Fruit fly (Drosophila melanogaster): ENCODE measurements around the gene Orct.

Gene Orct

DNA sequence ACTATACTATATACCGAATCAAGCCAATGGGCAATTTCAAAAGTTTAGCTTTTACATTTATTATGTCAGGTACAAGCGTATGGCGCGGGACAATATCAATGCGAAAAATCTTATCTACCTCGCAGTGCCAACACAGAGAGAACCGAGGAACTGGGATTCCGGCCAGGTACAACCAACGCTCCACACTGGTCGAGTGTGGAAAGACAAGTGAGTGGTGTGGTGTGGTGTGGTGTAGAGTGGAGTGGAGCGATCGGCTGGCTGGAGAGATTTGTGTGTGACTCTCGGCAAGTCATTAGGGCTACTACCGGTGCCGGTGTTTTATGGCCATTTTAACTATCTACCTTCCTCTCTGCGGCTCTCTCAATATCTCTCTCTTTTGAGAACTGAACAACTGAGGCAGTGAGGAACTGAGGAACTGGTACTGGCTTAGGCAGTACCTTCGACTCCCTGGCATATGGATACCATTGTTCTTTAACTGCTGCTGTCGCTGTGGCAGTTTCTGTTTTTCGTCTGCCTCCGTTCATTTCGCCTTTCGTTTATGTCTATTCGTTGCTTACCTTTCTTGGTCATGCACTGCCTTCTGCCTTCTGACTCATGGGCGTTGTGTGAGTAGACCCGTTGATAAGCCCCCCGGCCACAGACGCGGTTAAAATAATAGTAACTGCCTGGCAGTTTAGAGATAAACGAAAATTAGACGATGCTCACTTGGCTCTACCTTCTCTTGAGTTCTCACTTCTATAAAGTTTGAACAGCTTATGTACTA, 16.6 kb upstream of the Orct start (continued):
- TF ChIP-seq bigmax (GFP tag; optimal IDR thresholded peaks at IDR 0.05) (peak; percentile 30), sisA (GFP tag; IDR thresholded peaks at IDR 0.05) (peak; percentile 87), chif (GFP tag; optimal IDR thresholded peaks at IDR 0.05) (peak; percentile 89 to 91), CG17612 (GFP tag; IDR thresholded peaks at IDR 0.05) (peak; percentile 48; the same call in 1 of the 2 replicates), H2.0 (GFP tag; IDR thresholded peaks at IDR 0.05) (peak; percentile 84), NFAT (GFP tag; IDR thresholded peaks at IDR 0.05) (peak; percentile 80), trh (GFP tag; optimal IDR thresholded peaks at IDR 0.05) (peak; percentile 51), Hey (tag; optimal IDR thresholded peaks at IDR 0.05) (peak; percentile 16), CG17361 (GFP tag; IDR thresholded peaks at IDR 0.05) (peak; percentile 90; the same call in 2 of the 3 replicates), ara (GFP tag; IDR thresholded peaks at IDR 0.05) (peak; percentile 92), NK7.1 (GFP tag; optimal IDR thresholded peaks at IDR 0.05) (peak; percentile 81), tup (GFP tag; optimal IDR thresholded peaks at IDR 0.05) (peak; percentile 86), crp (GFP tag; optimal IDR thresholded peaks at IDR 0.05) (no peak), ham (GFP tag; IDR thresholded peaks at IDR 0.05) (no peak), CG16863 (GFP tag; optimal IDR thresholded peaks at IDR 0.05) (peak; percentile 89), gcm2 (GFP tag; optimal IDR thresholded peaks at IDR 0.05) (peak; percentile 79), CG10565 (GFP tag; optimal IDR thresholded peaks at IDR 0.05) (peak; percentile 12), CG8765 (GFP tag; IDR thresholded peaks at IDR 0.05) (peak; percentile 86), Ssrp (tag; optimal IDR thresholded peaks at IDR 0.05) (peak; percentile 85), toy (GFP tag; IDR thresholded peaks at IDR 0.05) (peak; percentile 60), CG12071 (GFP tag; optimal IDR thresholded peaks at IDR 0.05) (peak; percentile 88), Sox100B (GFP tag; optimal IDR thresholded peaks at IDR 0.05) (peak; percentile 82), CG7372 (GFP tag; IDR thresholded peaks at IDR 0.05) (peak; percentile 75), tio (GFP tag; optimal IDR thresholded peaks at IDR 0.05) (peak; percentile 84), twi (tag; optimal IDR thresholded peaks at IDR 0.05) (peak; percentile 74), Mad (GFP tag; optimal IDR thresholded peaks at IDR 0.05) (peak; percentile 64), CG13296 (GFP tag; optimal IDR thresholded peaks at IDR 0.05) (peak; percentile 81), kay (GFP tag; optimal IDR thresholded peaks at IDR 0.05) (peak; percentile 92), CG12104 (GFP tag; optimal IDR thresholded peaks at IDR 0.05) (peak; percentile 86), CG4617 (GFP tag; optimal IDR thresholded peaks at IDR 0.05; ENCODE audit: borderline replicate concordance) (peak; percentile 58), Nf-YC (tag; optimal IDR thresholded peaks at IDR 0.05) (peak; percentile 36), CG6683 (GFP tag; optimal IDR thresholded peaks at IDR 0.05) (peak; percentile 77), her (GFP tag; optimal IDR thresholded peaks at IDR 0.05) (peak; percentile 88), btn (GFP tag; optimal IDR thresholded peaks at IDR 0.05) (peak; percentile 85), Vsx1 (GFP tag; optimal IDR thresholded peaks at IDR 0.05) (peak; percentile 85), tna (GFP tag; IDR thresholded peaks at IDR 0.05; ENCODE audit: partially characterized antibody) (no peak), Dp (GFP tag; optimal IDR thresholded peaks at IDR 0.05) (no peak), CG4282 (GFP tag; optimal IDR thresholded peaks at IDR 0.05) (peak; percentile 73), CG31224 (GFP tag; IDR thresholded peaks at IDR 0.05) (peak; percentile 81), zen (tag; optimal IDR thresholded peaks at IDR 0.05) (peak; percentile 77), CG1832 (GFP tag; optimal IDR thresholded peaks at IDR 0.05) (no peak), h (optimal IDR thresholded peaks at IDR 0.05) (no peak), CG14050 (GFP tag; IDR thresholded peaks at IDR 0.05) (peak; percentile 75), mld (GFP tag; IDR thresholded peaks at IDR 0.05; ENCODE audit: partially characterized antibody) (0 out of 3 replicates have a peak, but pooled peaks have one; percentile 39), CG10274 (GFP tag; optimal IDR thresholded peaks at IDR 0.05) (peak; percentile 83), CG8281 (tag; optimal IDR thresholded peaks at IDR 0.05) (peak; percentile 99), kni (GFP tag; optimal IDR thresholded peaks at IDR 0.05) (peak; percentile 84), Doc3 (GFP tag; IDR thresholded peaks at IDR 0.05; ENCODE audit: partially characterized antibody) (no peak), lmd (GFP tag; IDR thresholded peaks at IDR 0.05) (peak; percentile 87)
